Fruit fly (Drosophila melanogaster) whole organism, adult: ENCODE data around the gene CG31908.

Source experiments
- CG11617 ChIP-seq: fragments of 200-800 bp; sonication (Bioruptor generic); optimal IDR thresholded peaks from 2 replicates; lab custom pipeline; 2017; ENCODE audit warnings: mild to moderate bottlenecking, missing biosample characterization, missing genetic modification reagents, missing genetic modification characterization
- CG12768 ChIP-seq: fragments of 200-800 bp; sonication (Bioruptor generic); optimal IDR thresholded peaks from 2 replicates; lab custom pipeline; 2017; ENCODE audit warnings: missing biosample characterization, missing genetic modification characterization, mild to moderate bottlenecking, moderate library complexity, missing genetic modification reagents
- CG14711 ChIP-seq: fragments of 200-800 bp; sonication (Bioruptor generic); optimal IDR thresholded peaks from 2 replicates; lab custom pipeline; 2018; ENCODE audit warnings: missing biosample characterization, mild to moderate bottlenecking, missing genetic modification characterization, moderate library complexity
- CG1620 ChIP-seq: fragments of 200-800 bp; sonication (Bioruptor generic); optimal IDR thresholded peaks from 2 replicates; lab custom pipeline; 2016; ENCODE audit warnings: missing biosample characterization, missing genetic modification characterization
- CG33017 ChIP-seq: fragments of 200-800 bp; sonication (Bioruptor generic); optimal IDR thresholded peaks from 2 replicates; lab custom pipeline; 2018; ENCODE audit warnings: missing biosample characterization, mild to moderate bottlenecking, missing genetic modification characterization, moderate library complexity
- CG5204 ChIP-seq: fragments of 200-800 bp; sonication (Bioruptor generic); optimal IDR thresholded peaks from 2 replicates; lab custom pipeline; 2016; ENCODE audit warnings: missing biosample characterization, missing genetic modification characterization
- CG7045 ChIP-seq: fragments of 200-800 bp; sonication (Bioruptor generic); optimal IDR thresholded peaks from 2 replicates; lab custom pipeline; 2017; ENCODE audit warnings: missing biosample characterization, mild to moderate bottlenecking, missing genetic modification characterization
- CG7101 ChIP-seq: fragments of 200-800 bp; sonication (Bioruptor generic); optimal IDR thresholded peaks from 2 replicates; lab custom pipeline; 2018; ENCODE audit warnings: missing biosample characterization, mild to moderate bottlenecking, missing genetic modification characterization, moderate library complexity
- Clk ChIP-seq: fragments of 200-800 bp; sonication (Bioruptor generic); optimal IDR thresholded peaks from 2 replicates; lab custom pipeline; 2017; ENCODE audit warnings: missing biosample characterization, missing genetic modification characterization
- Crg-1 ChIP-seq: fragments of 200-800 bp; sonication (Bioruptor generic); optimal IDR thresholded peaks from 2 replicates; lab custom pipeline; 2016; ENCODE audit warnings: missing biosample characterization, missing genetic modification characterization
- Hr96 ChIP-seq: fragments of 200-800 bp; sonication (Bioruptor generic); optimal IDR thresholded peaks from 2 replicates; lab custom pipeline; 2016; ENCODE audit warnings: missing biosample characterization, missing genetic modification characterization
- Mnt ChIP-seq: fragments of 200-800 bp; sonication (Bioruptor generic); optimal IDR thresholded peaks from 2 replicates; lab custom pipeline; 2016; ENCODE audit warnings: missing biosample characterization, mild to moderate bottlenecking, missing genetic modification characterization
- bab1 ChIP-seq: fragments of 200-800 bp; sonication (Bioruptor generic); optimal IDR thresholded peaks from 3 replicates; lab custom pipeline; 2019; ENCODE audit warnings: missing biosample characterization, mild to moderate bottlenecking, missing genetic modification characterization, moderate library complexity
- cic ChIP-seq: fragments of 200-800 bp; sonication (Bioruptor generic); optimal IDR thresholded peaks from 2 replicates; lab custom pipeline; 2017; ENCODE audit warnings: missing biosample characterization, mild to moderate bottlenecking, missing genetic modification characterization, moderate library complexity
- cnc ChIP-seq, 2 experiments: fragments of >200 bp; optimal IDR thresholded peaks; 2 replicates each; lab custom pipeline; 2017
- kay ChIP-seq: fragments of 200-800 bp; sonication (Bioruptor generic); peaks from one replicate; lab custom pipeline; 2016; ENCODE audit warnings: missing biosample characterization, missing genetic modification characterization, borderline replicate concordance
- ovo ChIP-seq: fragments of 200-800 bp; sonication (Bioruptor generic); optimal IDR thresholded peaks from 2 replicates; lab custom pipeline; 2016; ENCODE audit warnings: missing biosample characterization, missing genetic modification characterization
- pad ChIP-seq: fragments of 200-800 bp; sonication (Bioruptor generic); optimal IDR thresholded peaks from 3 replicates; lab custom pipeline; 2017; ENCODE audit warnings: missing biosample characterization, missing genetic modification characterization, mild to moderate bottlenecking, moderate library complexity, missing genetic modification reagents
- tj ChIP-seq: fragments of 200-800 bp; sonication (Bioruptor generic); optimal IDR thresholded peaks from 3 replicates; lab custom pipeline; 2017; ENCODE audit warnings: missing biosample characterization, mild to moderate bottlenecking, missing genetic modification characterization, moderate library complexity
- toe ChIP-seq: fragments of 200-800 bp; sonication (Bioruptor generic); optimal IDR thresholded peaks from 2 replicates; lab custom pipeline; 2016; ENCODE audit warnings: missing biosample characterization, missing genetic modification characterization

CG31908 gene

dm6 chr2L:7056189-7056926 is 29.2 kb upstream of the CG31908 start, which contains the start of gene Mnn1:
Mnn1 (plus strand) TSS chr2L:7056301.
- peak; percentile 49 for TF ChIP-seq CG14711 (tag; lab: Kevin White, UChicago)
- peak; percentile 79 for TF ChIP-seq Crg-1
- peak; percentile 100 for TF ChIP-seq Mnt (GFP tag; lab: Kevin White, UChicago)
- TF ChIP-seq CG7045 (GFP tag; lab: Kevin White, UChicago): peak; percentile 36
- TF ChIP-seq CG1620 (GFP tag; lab: Kevin White, UChicago): peak; percentile 72
- peak; percentile 90 for TF ChIP-seq cic
- no peak for TF ChIP-seq CG5204 (GFP tag; lab: Kevin White, UChicago)
- peak; percentile 70 for TF ChIP-seq pad (GFP tag; lab: Kevin White, UChicago)
- peak; percentile 52 for TF ChIP-seq Clk
- peak; percentile 57 for TF ChIP-seq CG7101 (tag; lab: Kevin White, UChicago)
- TF ChIP-seq CG11617: peak; percentile 63
- TF ChIP-seq cnc (optimal IDR thresholded peaks at IDR 0.05; lab: Kevin White, UChicago): no peak
- TF ChIP-seq Hr96 (GFP tag; lab: Kevin White, UChicago): no peak
- peak; percentile 77 for TF ChIP-seq bab1 (GFP tag; lab: Kevin White, UChicago)
- peak; percentile 2 for TF ChIP-seq CG33017 (tag; lab: Kevin White, UChicago)
- TF ChIP-seq CG12768 (GFP tag; lab: Kevin White, UChicago): peak; percentile 40
- peak; percentile 16 for TF ChIP-seq ovo (GFP tag; lab: Kevin White, UChicago)
- TF ChIP-seq toe (GFP tag; lab: Kevin White, UChicago): no peak
- no peak for TF ChIP-seq kay
- peak; percentile 42 for TF ChIP-seq tj (GFP tag; lab: Kevin White, UChicago)

- TF ChIP-seq toe (GFP tag; lab: Kevin White, UChicago) (no peak), CG7045 (GFP tag; lab: Kevin White, UChicago) (no peak), CG5204 (GFP tag; lab: Kevin White, UChicago) (no peak), CG11617 (no peak), ovo (GFP tag; lab: Kevin White, UChicago) (no peak), Clk (no peak), CG14711 (tag; lab: Kevin White, UChicago) (no peak), CG12768 (GFP tag; lab: Kevin White, UChicago) (no peak)
Measured at dm6 chr2L:7051740-7052139, 24.6 kb upstream of the CG31908 start.

dm6 chr2L:7050492-7051182 is 23.4 kb upstream of the CG31908 start:
- TF ChIP-seq CG5204 (GFP tag; lab: Kevin White, UChicago) (no peak), CG14711 (tag; lab: Kevin White, UChicago) (no peak), CG33017 (tag; lab: Kevin White, UChicago) (no peak), Clk (no peak), pad (GFP tag; lab: Kevin White, UChicago) (peak; percentile 63), cic (no peak), kay (no peak), ovo (GFP tag; lab: Kevin White, UChicago) (peak; percentile 72), bab1 (GFP tag; lab: Kevin White, UChicago) (no peak), CG1620 (GFP tag; lab: Kevin White, UChicago) (no peak), CG12768 (GFP tag; lab: Kevin White, UChicago) (no peak), tj (GFP tag; lab: Kevin White, UChicago) (no peak), Mnt (GFP tag; lab: Kevin White, UChicago) (no peak), Crg-1 (no peak), CG11617 (no peak), cnc (optimal IDR thresholded peaks at IDR 0.05; lab: Kevin White, UChicago) (no peak), Hr96 (GFP tag; lab: Kevin White, UChicago) (no peak)

- TF ChIP-seq CG11617 (no peak), CG14711 (tag; lab: Kevin White, UChicago) (no peak), CG1620 (GFP tag; lab: Kevin White, UChicago) (no peak), toe (GFP tag; lab: Kevin White, UChicago) (no peak), CG7045 (GFP tag; lab: Kevin White, UChicago) (no peak), CG7101 (tag; lab: Kevin White, UChicago) (no peak), cic (no peak), Clk (no peak), cnc (optimal IDR thresholded peaks at IDR 0.05; lab: Kevin White, UChicago) (no peak), ovo (GFP tag; lab: Kevin White, UChicago) (no peak), Hr96 (GFP tag; lab: Kevin White, UChicago) (no peak), bab1 (GFP tag; lab: Kevin White, UChicago) (no peak), tj (GFP tag; lab: Kevin White, UChicago) (no peak)
Measured at dm6 chr2L:7049680-7050289, 22.6 kb upstream of the CG31908 start.

- TF ChIP-seq Mnt (GFP tag; lab: Kevin White, UChicago) (peak; percentile 73), toe (GFP tag; lab: Kevin White, UChicago) (peak; percentile 55), CG14711 (tag; lab: Kevin White, UChicago) (peak; percentile 43), CG5204 (GFP tag; lab: Kevin White, UChicago) (no peak), ovo (GFP tag; lab: Kevin White, UChicago) (peak; percentile 21), kay (peak; percentile 85), pad (GFP tag; lab: Kevin White, UChicago) (peak; percentile 9), CG12768 (GFP tag; lab: Kevin White, UChicago) (peak; percentile 81), Hr96 (GFP tag; lab: Kevin White, UChicago) (peak; percentile 59), CG7101 (tag; lab: Kevin White, UChicago) (peak; percentile 45), bab1 (GFP tag; lab: Kevin White, UChicago) (peak; percentile 55), CG7045 (GFP tag; lab: Kevin White, UChicago) (peak; percentile 10), Crg-1 (no peak), cnc (optimal IDR thresholded peaks at IDR 0.05; lab: Kevin White, UChicago) (no peak), Clk (no peak), CG1620 (GFP tag; lab: Kevin White, UChicago) (no peak), CG11617 (peak; percentile 46), tj (GFP tag; lab: Kevin White, UChicago) (peak; percentile 55), cic (peak; percentile 97), CG33017 (tag; lab: Kevin White, UChicago) (peak; percentile 58)
Measured at dm6 chr2L:7049009-7049647, 21.9 kb upstream of the CG31908 start.
